Worm (Caenorhabditis elegans) whole organism, early embryonic: Measurements from ENCODE around the gene Y62H9A.9.

Source experiments
- B0310.2 ChIP-seq: sonication (generic microtip); optimal IDR thresholded peaks from 2 replicates; lab custom pipeline; 2016; ENCODE audit warnings: mild to moderate bottlenecking, missing genetic modification characterization, missing compliant biosample characterization
- ama-1 ChIP-seq: fragments of 150-350 bp; optimal IDR thresholded peaks from 2 replicates; lab custom pipeline; 2014
- hmg-4 ChIP-seq: fragments of 200-800 bp; sonication (Bioruptor generic); optimal IDR thresholded peaks from 2 replicates; lab custom pipeline; 2018; ENCODE audit warnings: mild to moderate bottlenecking, missing genetic modification characterization, missing compliant biosample characterization
- hnd-1 ChIP-seq: sonication (generic microtip); optimal IDR thresholded peaks from 2 replicates; lab custom pipeline; 2016; ENCODE audit warnings: missing genetic modification characterization, missing compliant biosample characterization
- scrt-1 ChIP-seq: fragments of 200-800 bp; sonication (Bioruptor generic); IDR thresholded peaks from 2 replicates; pipeline ENCODE4 v1.3.6; 2022; ENCODE audit warnings: missing genetic modification characterization, missing compliant biosample characterization
- tbx-37 ChIP-seq: fragments of 200-800 bp; sonication (Bioruptor generic); conservative IDR thresholded peaks from 2 replicates; pipeline ENCODE4 v1.3.6; 2022; ENCODE audit warnings: missing genetic modification reagents, missing genetic modification characterization, missing compliant biosample characterization
- tra-4 ChIP-seq: sonication (generic microtip); optimal IDR thresholded peaks from 2 replicates; lab custom pipeline; 2017; ENCODE audit warnings: missing genetic modification characterization, missing compliant biosample characterization

DNA sequence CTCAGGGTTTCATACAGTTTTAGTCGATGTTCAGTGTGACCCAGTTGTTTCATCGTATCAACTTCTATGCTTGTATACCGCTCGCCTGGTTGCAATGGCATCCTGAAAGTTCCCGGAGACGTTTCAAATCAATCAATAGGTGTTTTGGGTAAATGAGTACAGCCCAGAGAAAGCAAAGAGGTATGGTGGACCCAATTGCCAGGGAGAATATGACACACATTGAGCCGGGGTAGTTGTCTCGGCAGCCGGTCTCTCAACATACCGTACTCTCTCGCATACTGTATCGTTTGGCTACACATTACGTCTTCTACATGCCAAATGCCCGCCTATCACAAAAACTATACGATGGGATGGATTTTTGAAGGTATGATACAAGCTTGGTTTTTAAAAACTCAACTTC is at the start of gene Y62H9A.9:
- TF ChIP-seq tbx-37 (no peak), ama-1 (lab: Kevin White, UChicago) (no peak), tra-4 (tag; lab: Kevin White, UChicago) (no peak), hnd-1 (tag; lab: Kevin White, UChicago) (no peak), B0310.2 (tag; lab: Kevin White, UChicago) (no peak), hmg-4 (GFP tag; lab: Kevin White, UChicago) (no peak), scrt-1 (GFP tag; lab: Robert Waterston, UW) (no peak)
